Worm (Caenorhabditis elegans) whole organism, midembryonic: ENCODE results near the gene rnf-5.

Experiments
- flt-1 ChIP-seq: fragments of 200-800 bp; sonication (Bioruptor generic); IDR thresholded peaks from 2 replicates; pipeline ENCODE4 v1.3.6; 2022; ENCODE audit warnings: missing genetic modification characterization, missing compliant biosample characterization
- med-1 ChIP-seq: sonication (generic microtip); optimal IDR thresholded peaks from 2 replicates; lab custom pipeline; 2017; ENCODE audit warnings: missing genetic modification characterization, mild to moderate bottlenecking, missing compliant biosample characterization, antibody characterized with exemption, missing genetic modification reagents; ENCODE audit not compliant: insufficient read depth
- tab-1 ChIP-seq: fragments of 200-800 bp; sonication (Bioruptor generic); IDR thresholded peaks from 2 replicates; pipeline ENCODE4 v1.3.6; 2022; ENCODE audit warnings: missing genetic modification characterization, missing compliant biosample characterization
- ztf-23 ChIP-seq: fragments of 200-800 bp; sonication (Bioruptor generic); IDR thresholded peaks from 2 replicates; pipeline ENCODE4 v1.3.6; 2022; ENCODE audit warnings: missing genetic modification reagents, missing genetic modification characterization, missing compliant biosample characterization

DNA sequence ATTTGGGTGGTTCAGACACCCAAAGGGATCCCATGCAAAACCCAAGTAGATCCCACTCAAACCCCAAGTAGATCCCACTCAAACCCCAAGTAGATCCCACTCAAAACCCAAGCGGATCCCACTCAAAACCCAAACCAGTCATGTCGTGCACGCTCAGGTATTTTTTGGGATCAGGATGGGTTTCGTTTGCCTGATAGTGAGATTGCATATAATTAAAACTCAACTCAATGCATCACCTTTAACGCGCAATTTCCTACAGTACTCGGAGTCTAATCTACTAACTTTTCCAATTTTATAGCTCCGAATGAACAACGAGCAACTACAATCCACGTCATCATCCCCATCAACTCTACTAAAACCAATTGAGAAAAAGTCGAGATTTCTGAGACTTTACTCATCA lies 42.5 kb upstream of the rnf-5 start, which contains the start of gene phlp-2:
- no peak for TF ChIP-seq tab-1 (GFP tag; lab: Robert Waterston, UW)
- TF ChIP-seq med-1 (GFP tag; lab: Kevin White, UChicago): no peak
- TF ChIP-seq flt-1 (GFP tag; lab: Robert Waterston, UW): no peak
- TF ChIP-seq ztf-23: no peak
